Fruit fly (Drosophila melanogaster) S2 (cell line): ENCODE measurements around the gene aqz.

Experiments used
- CG8478 ChIP-seq: fragments of >200 bp; optimal IDR thresholded peaks from 2 replicates; lab custom pipeline; 2018
- CTCF ChIP-seq, 2 experiments: fragments of >200 bp; optimal IDR thresholded peaks; 2 replicates each; lab custom pipeline; 2018

Gene aqz

dm6 chr3R:8769094-8769493 is 51.4 kb downstream of the aqz start, which contains the start of gene CG8236:
CG8236 (plus strand) TSS chr3R:8769394.
- TF ChIP-seq CG8478 (no peak), CTCF (optimal IDR thresholded peaks at IDR 0.05; lab: Kevin White, UChicago) (no peak)

DNA sequence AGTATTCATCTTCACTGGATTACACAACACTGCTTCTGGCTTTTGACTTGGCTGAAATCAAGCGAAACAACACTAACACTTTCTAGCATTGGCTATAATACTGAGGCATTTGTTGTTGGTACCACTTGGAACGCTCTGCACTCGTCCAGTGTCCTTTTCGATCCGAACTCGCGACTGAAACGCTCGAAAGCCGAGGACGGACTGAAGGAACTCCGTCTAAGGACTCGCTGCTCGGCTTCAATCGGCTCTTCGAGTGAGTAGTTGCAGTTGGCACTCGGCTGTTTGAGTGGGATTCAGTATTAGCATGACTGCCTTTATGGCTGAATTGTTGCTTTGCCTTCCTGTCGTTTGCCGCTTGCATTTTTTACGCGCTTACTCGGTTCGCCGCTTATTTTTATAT is 52.5 kb downstream of the aqz start, which contains the start of the genes CG34135 and CG11768:
Gene CG34135, minus strand, starts transcription at position 194 of the 400 bp plus-strand sequence.
Gene CG11768, minus strand, starts transcription at position 203 of the 400 bp plus-strand sequence.
- TF ChIP-seq CG8478 (no peak), CTCF (optimal IDR thresholded peaks at IDR 0.05; lab: Kevin White, UChicago) (no peak)
